Fruit fly (Drosophila melanogaster): ENCODE results near the gene CG9368.

dm6 chr3L:19566127-19566526 lies 35.3 kb upstream of the CG9368 start:
- TF ChIP-seq CG8478 (optimal IDR thresholded peaks at IDR 0.05) (no peak), CTCF (optimal IDR thresholded peaks at IDR 0.05) (no peak)

Measured in S2 (cell line).